Fruit fly (Drosophila melanogaster) whole organism, adult: Measurements from ENCODE around the gene CG7179.
"Not testable (repeated sequence)": the region's sequence is repeated elsewhere in the genome, so short reads cannot be mapped to it uniquely, and the experiment has no call there.

Source experiments
- CG11617 ChIP-seq: fragments of 200-800 bp; sonication (Bioruptor generic); optimal IDR thresholded peaks from 2 replicates; lab custom pipeline; 2017; ENCODE audit warnings: mild to moderate bottlenecking, missing biosample characterization, missing genetic modification reagents, missing genetic modification characterization
- CG12768 ChIP-seq: fragments of 200-800 bp; sonication (Bioruptor generic); optimal IDR thresholded peaks from 2 replicates; lab custom pipeline; 2017; ENCODE audit warnings: missing biosample characterization, missing genetic modification characterization, mild to moderate bottlenecking, moderate library complexity, missing genetic modification reagents
- CG14711 ChIP-seq: fragments of 200-800 bp; sonication (Bioruptor generic); optimal IDR thresholded peaks from 2 replicates; lab custom pipeline; 2018; ENCODE audit warnings: missing biosample characterization, mild to moderate bottlenecking, missing genetic modification characterization, moderate library complexity
- CG1620 ChIP-seq: fragments of 200-800 bp; sonication (Bioruptor generic); optimal IDR thresholded peaks from 2 replicates; lab custom pipeline; 2016; ENCODE audit warnings: missing biosample characterization, missing genetic modification characterization
- CG33017 ChIP-seq: fragments of 200-800 bp; sonication (Bioruptor generic); optimal IDR thresholded peaks from 2 replicates; lab custom pipeline; 2018; ENCODE audit warnings: missing biosample characterization, mild to moderate bottlenecking, missing genetic modification characterization, moderate library complexity
- CG5204 ChIP-seq: fragments of 200-800 bp; sonication (Bioruptor generic); optimal IDR thresholded peaks from 2 replicates; lab custom pipeline; 2016; ENCODE audit warnings: missing biosample characterization, missing genetic modification characterization
- CG7045 ChIP-seq: fragments of 200-800 bp; sonication (Bioruptor generic); optimal IDR thresholded peaks from 2 replicates; lab custom pipeline; 2017; ENCODE audit warnings: missing biosample characterization, mild to moderate bottlenecking, missing genetic modification characterization
- CG7101 ChIP-seq: fragments of 200-800 bp; sonication (Bioruptor generic); optimal IDR thresholded peaks from 2 replicates; lab custom pipeline; 2018; ENCODE audit warnings: missing biosample characterization, mild to moderate bottlenecking, missing genetic modification characterization, moderate library complexity
- Clk ChIP-seq: fragments of 200-800 bp; sonication (Bioruptor generic); optimal IDR thresholded peaks from 2 replicates; lab custom pipeline; 2017; ENCODE audit warnings: missing biosample characterization, missing genetic modification characterization
- Crg-1 ChIP-seq: fragments of 200-800 bp; sonication (Bioruptor generic); optimal IDR thresholded peaks from 2 replicates; lab custom pipeline; 2016; ENCODE audit warnings: missing biosample characterization, missing genetic modification characterization
- Hr96 ChIP-seq: fragments of 200-800 bp; sonication (Bioruptor generic); optimal IDR thresholded peaks from 2 replicates; lab custom pipeline; 2016; ENCODE audit warnings: missing biosample characterization, missing genetic modification characterization
- Mnt ChIP-seq: fragments of 200-800 bp; sonication (Bioruptor generic); optimal IDR thresholded peaks from 2 replicates; lab custom pipeline; 2016; ENCODE audit warnings: missing biosample characterization, mild to moderate bottlenecking, missing genetic modification characterization
- bab1 ChIP-seq: fragments of 200-800 bp; sonication (Bioruptor generic); optimal IDR thresholded peaks from 3 replicates; lab custom pipeline; 2019; ENCODE audit warnings: missing biosample characterization, mild to moderate bottlenecking, missing genetic modification characterization, moderate library complexity
- cic ChIP-seq: fragments of 200-800 bp; sonication (Bioruptor generic); optimal IDR thresholded peaks from 2 replicates; lab custom pipeline; 2017; ENCODE audit warnings: missing biosample characterization, mild to moderate bottlenecking, missing genetic modification characterization, moderate library complexity
- cnc ChIP-seq, 2 experiments: fragments of >200 bp; optimal IDR thresholded peaks; 2 replicates each; lab custom pipeline; 2017
- kay ChIP-seq: fragments of 200-800 bp; sonication (Bioruptor generic); peaks from one replicate; lab custom pipeline; 2016; ENCODE audit warnings: missing biosample characterization, missing genetic modification characterization, borderline replicate concordance
- ovo ChIP-seq: fragments of 200-800 bp; sonication (Bioruptor generic); optimal IDR thresholded peaks from 2 replicates; lab custom pipeline; 2016; ENCODE audit warnings: missing biosample characterization, missing genetic modification characterization
- pad ChIP-seq: fragments of 200-800 bp; sonication (Bioruptor generic); optimal IDR thresholded peaks from 3 replicates; lab custom pipeline; 2017; ENCODE audit warnings: missing biosample characterization, missing genetic modification characterization, mild to moderate bottlenecking, moderate library complexity, missing genetic modification reagents
- tj ChIP-seq: fragments of 200-800 bp; sonication (Bioruptor generic); optimal IDR thresholded peaks from 3 replicates; lab custom pipeline; 2017; ENCODE audit warnings: missing biosample characterization, mild to moderate bottlenecking, missing genetic modification characterization, moderate library complexity
- toe ChIP-seq: fragments of 200-800 bp; sonication (Bioruptor generic); optimal IDR thresholded peaks from 2 replicates; lab custom pipeline; 2016; ENCODE audit warnings: missing biosample characterization, missing genetic modification characterization

CG7179 gene

DNA sequence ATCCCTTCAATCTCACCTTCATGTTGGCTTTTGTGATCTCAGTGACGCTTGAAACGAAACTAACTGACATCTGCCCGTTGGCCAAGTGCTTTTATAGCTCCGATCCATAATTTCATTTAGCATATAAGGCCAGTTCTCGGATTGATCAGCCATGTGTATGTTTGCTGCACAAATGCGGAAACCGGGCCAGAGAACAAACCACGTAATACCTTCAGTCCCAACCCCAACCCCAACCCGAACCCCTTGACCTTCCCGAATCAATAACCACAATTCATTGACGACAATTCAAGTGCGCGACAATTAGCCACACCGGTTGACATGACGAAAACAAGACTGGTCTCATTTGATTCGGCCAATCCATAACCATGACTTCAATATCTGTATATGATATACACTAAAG, 24.7 kb downstream of the CG7179 start, which contains the start of gene CG7203:
Gene CG7203, minus strand, starts transcription at position 101 of the 400 bp plus-strand sequence.
- TF ChIP-seq pad (GFP tag; lab: Kevin White, UChicago), result no peak
- no peak for TF ChIP-seq cic (GFP tag; lab: Kevin White, UChicago)
- TF ChIP-seq CG14711, result no peak
- no peak for TF ChIP-seq CG33017
- no peak for TF ChIP-seq kay (GFP tag; lab: Kevin White, UChicago)
- TF ChIP-seq toe (GFP tag; lab: Kevin White, UChicago), result no peak
- no peak for TF ChIP-seq Mnt (GFP tag; lab: Kevin White, UChicago)
- TF ChIP-seq Clk, result no peak
- TF ChIP-seq bab1 (GFP tag; lab: Kevin White, UChicago), result no peak
- TF ChIP-seq CG5204 (GFP tag; lab: Kevin White, UChicago), result no peak
- no peak for TF ChIP-seq Crg-1 (GFP tag; lab: Kevin White, UChicago)
- TF ChIP-seq CG12768, result no peak

- no peak for TF ChIP-seq CG11617 (GFP tag; lab: Kevin White, UChicago)
- no peak for TF ChIP-seq Hr96 (GFP tag; lab: Kevin White, UChicago)
These were observed 27.1 kb downstream of the CG7179 start for dm6 chr2L:7750631-7751161.

DNA sequence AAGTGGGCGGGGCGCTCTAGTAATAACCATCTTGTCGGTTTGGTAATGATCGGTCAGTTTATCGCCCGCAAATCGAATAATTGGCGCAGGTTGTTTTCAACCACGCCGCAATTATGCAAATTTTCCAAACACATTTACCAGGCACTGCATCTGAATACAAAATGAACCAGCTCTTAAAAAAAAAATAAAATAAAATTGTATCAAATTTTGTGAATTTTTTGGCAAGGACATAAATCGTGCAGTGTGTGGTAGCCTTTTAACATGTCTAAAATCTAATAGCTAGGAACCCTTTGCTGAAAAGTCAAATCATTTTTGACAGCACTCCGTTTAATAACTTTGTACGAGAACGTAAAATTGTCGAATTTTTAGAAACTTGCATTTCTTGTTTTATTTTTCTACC, 30.9 kb downstream of the CG7179 start, which contains the start of gene ATPsynGL:
Gene ATPsynGL, plus strand, starts transcription at position 301 of the 400 bp plus-strand sequence.
- TF ChIP-seq CG7101 (tag; lab: Kevin White, UChicago) (no peak), Mnt (GFP tag; lab: Kevin White, UChicago) (no peak), Clk (no peak), cnc (optimal IDR thresholded peaks at IDR 0.05; lab: Kevin White, UChicago) (no peak), CG33017 (no peak), CG14711 (no peak), CG1620 (GFP tag; lab: Kevin White, UChicago) (no peak)

DNA sequence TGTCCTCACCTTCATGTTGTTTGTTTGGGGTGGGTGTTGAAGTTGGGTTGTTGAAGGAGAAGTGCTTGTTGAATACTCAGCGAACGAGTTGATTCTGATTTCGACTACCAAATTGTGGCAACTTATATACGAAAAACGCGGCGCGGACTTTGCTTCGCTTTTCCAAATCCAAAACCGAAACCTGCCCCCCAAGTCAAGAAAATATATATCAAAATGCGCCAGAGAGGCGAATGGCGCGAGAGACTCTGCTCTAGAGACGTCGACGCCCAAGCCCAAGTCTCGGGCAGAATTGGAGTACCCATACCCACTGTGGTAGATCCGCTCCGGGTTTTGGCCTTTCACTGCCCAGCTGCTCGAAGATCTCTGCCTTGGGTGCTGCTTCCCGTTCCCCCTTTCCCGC, 33.1 kb downstream of the CG7179 start, which contains the start of gene CG7214:
Gene CG7214, minus strand, starts transcription at position 101 of the 400 bp plus-strand sequence.
- TF ChIP-seq toe (GFP tag; lab: Kevin White, UChicago), result no peak
- no peak for TF ChIP-seq CG33017
- no peak for TF ChIP-seq CG12768
- TF ChIP-seq ovo, result no peak
- no peak for TF ChIP-seq Crg-1 (GFP tag; lab: Kevin White, UChicago)
- TF ChIP-seq Mnt (GFP tag; lab: Kevin White, UChicago), result no peak
- no peak for TF ChIP-seq Hr96 (GFP tag; lab: Kevin White, UChicago)
- no peak for TF ChIP-seq tj (GFP tag; lab: Kevin White, UChicago)
- TF ChIP-seq CG14711, result no peak
- TF ChIP-seq kay (GFP tag; lab: Kevin White, UChicago), result no peak
- TF ChIP-seq bab1 (GFP tag; lab: Kevin White, UChicago), result no peak

DNA sequence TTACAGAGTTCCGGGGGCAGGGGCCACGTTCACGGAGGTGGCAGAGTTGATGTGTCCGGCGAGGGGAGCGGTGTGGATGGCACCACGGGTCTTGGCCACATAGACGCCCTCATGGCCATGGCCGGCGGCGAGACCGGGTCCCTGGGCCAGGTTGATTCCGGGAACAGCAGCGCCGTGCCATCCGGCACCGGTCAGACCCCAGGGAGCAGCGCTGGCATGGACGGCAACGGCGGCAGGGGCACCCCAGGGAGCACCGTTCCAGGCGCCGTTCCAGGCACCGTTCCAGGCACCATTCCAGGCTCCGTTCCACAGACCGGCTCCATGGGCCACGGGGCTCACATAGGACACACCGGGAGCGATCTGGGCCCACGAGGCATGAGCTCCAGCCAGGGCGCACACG, 33.6 kb downstream of the CG7179 start:
- TF ChIP-seq bab1 (GFP tag; lab: Kevin White, UChicago) (no peak), kay (GFP tag; lab: Kevin White, UChicago) (no peak), cnc (optimal IDR thresholded peaks at IDR 0.05; lab: Kevin White, UChicago) (no peak), tj (GFP tag; lab: Kevin White, UChicago) (no peak), Mnt (GFP tag; lab: Kevin White, UChicago) (no peak), Hr96 (GFP tag; lab: Kevin White, UChicago) (no peak), cic (GFP tag; lab: Kevin White, UChicago) (no peak), CG33017 (no peak), CG11617 (GFP tag; lab: Kevin White, UChicago) (no peak), CG7045 (GFP tag; lab: Kevin White, UChicago) (no peak)

DNA sequence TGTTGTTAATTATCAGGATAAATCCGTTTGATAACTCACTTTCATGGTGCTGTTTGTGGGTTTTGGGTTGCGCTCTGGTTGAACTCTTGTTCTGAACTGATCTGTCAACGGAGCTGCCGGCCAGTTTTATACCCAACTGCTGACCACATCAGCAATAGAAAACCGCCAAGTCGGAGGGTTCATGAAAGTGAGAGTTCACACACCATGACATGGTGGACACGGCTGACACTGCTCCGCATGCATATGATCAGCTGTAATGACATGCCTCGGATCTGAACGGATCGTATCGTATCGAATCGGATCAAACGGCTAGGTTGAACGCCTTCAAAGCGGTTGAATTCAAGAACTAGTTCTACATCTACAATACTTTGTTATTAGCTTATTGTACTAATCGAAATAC, 36.4 kb downstream of the CG7179 start, which contains the start of gene Acp1:
Gene Acp1, minus strand, starts transcription at position 101 of the 400 bp plus-strand sequence.
- no peak for TF ChIP-seq CG11617 (GFP tag; lab: Kevin White, UChicago)
- TF ChIP-seq CG1620 (GFP tag; lab: Kevin White, UChicago), result no peak
- no peak for TF ChIP-seq Hr96 (GFP tag; lab: Kevin White, UChicago)
- TF ChIP-seq Mnt (GFP tag; lab: Kevin White, UChicago), result no peak
- TF ChIP-seq CG7101 (tag; lab: Kevin White, UChicago), result no peak
- TF ChIP-seq tj (GFP tag; lab: Kevin White, UChicago), result no peak
- no peak for TF ChIP-seq ovo
- no peak for TF ChIP-seq CG7045 (GFP tag; lab: Kevin White, UChicago)

DNA sequence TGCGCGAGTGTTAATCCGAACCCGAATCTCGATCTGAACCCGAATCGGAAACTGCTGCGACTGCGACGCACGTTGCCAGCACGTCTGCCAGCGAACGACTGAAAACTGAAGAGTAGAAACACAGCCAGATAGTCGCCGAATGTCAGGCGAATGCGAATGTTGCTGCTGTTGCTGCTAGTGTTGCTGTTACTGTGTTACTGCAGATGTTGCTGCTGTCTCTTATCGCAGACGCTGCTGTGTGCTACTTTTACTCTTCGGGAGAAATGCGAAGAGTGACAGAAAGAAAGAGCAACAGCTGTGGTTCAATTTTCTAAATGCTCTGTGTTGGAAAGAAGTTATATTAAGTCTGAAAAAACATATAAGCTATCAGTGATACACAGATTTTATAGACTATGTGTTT, 39.1 kb downstream of the CG7179 start, which contains the start of gene CG31904:
Gene CG31904, minus strand, starts transcription at position 101 of the 400 bp plus-strand sequence.
- not testable (repeated sequence) for TF ChIP-seq Clk; toe (GFP tag; lab: Kevin White, UChicago); cic (GFP tag; lab: Kevin White, UChicago)
